Worm (Caenorhabditis elegans) whole organism, L1 larva: ENCODE data around the gene T05C1.5.

Source experiments
- ama-1 ChIP-seq: fragments of 150-350 bp; optimal IDR thresholded peaks from 2 replicates; lab custom pipeline; 2014
- egl-13 ChIP-seq: sonication (generic microtip); optimal IDR thresholded peaks from 2 replicates; lab custom pipeline; 2016; ENCODE audit warnings: missing genotype, missing genetic modification reagents, missing genetic modification characterization, missing compliant biosample characterization
- lin-14 ChIP-seq: fragments of 200-800 bp; sonication (Bioruptor generic); optimal IDR thresholded peaks from 2 replicates; lab custom pipeline; 2018; ENCODE audit warnings: mild to moderate bottlenecking, missing genetic modification characterization, moderate library complexity, missing compliant biosample characterization
- mep-1 ChIP-seq: fragments of 150-350 bp; optimal IDR thresholded peaks from 2 replicates; lab custom pipeline; 2014; ENCODE audit warnings: missing biosample characterization, missing genetic modification characterization
- nhr-12 ChIP-seq: sonication (generic microtip); optimal IDR thresholded peaks from 2 replicates; lab custom pipeline; 2017; ENCODE audit warnings: missing biosample characterization, missing genetic modification characterization
- nhr-237 ChIP-seq: fragments of 150-350 bp; optimal IDR thresholded peaks from 2 replicates; lab custom pipeline; 2014; ENCODE audit warnings: missing biosample characterization, missing genetic modification characterization
- nhr-28 ChIP-seq: fragments of 150-350 bp; optimal IDR thresholded peaks from 2 replicates; lab custom pipeline; 2014; ENCODE audit warnings: missing biosample characterization, missing genetic modification characterization
- nhr-76 ChIP-seq: sonication (generic microtip); optimal IDR thresholded peaks from 2 replicates; lab custom pipeline; 2017; ENCODE audit warnings: missing biosample characterization, missing genetic modification characterization
- nhr-90 ChIP-seq: sonication (generic microtip); optimal IDR thresholded peaks from 2 replicates; lab custom pipeline; 2016; ENCODE audit warnings: mild to moderate bottlenecking, missing genetic modification characterization, missing compliant biosample characterization; ENCODE audit not compliant: poor library complexity
- zip-4 ChIP-seq: fragments of 200-800 bp; sonication (Bioruptor generic); optimal IDR thresholded peaks from 2 replicates; lab custom pipeline; 2018; ENCODE audit warnings: mild to moderate bottlenecking, missing genetic modification characterization, moderate library complexity, missing compliant biosample characterization

ce11 chrII:4523122-4523672 lies 32.6 kb upstream of the T05C1.5 start, which contains the start of the genes B0304.4 and B0304.2:
- TF ChIP-seq zip-4 (no peak), mep-1 (no peak), nhr-12 (tag; lab: Kevin White, UChicago) (no peak), nhr-28 (no peak), nhr-76 (tag; lab: Kevin White, UChicago) (no peak), lin-14 (no peak), nhr-90 (tag; lab: Kevin White, UChicago) (no peak), nhr-237 (tag; lab: Kevin White, UChicago) (no peak), egl-13 (tag; lab: Kevin White, UChicago) (no peak), ama-1 (lab: Kevin White, UChicago) (no peak)
